Fruit fly (Drosophila melanogaster): ENCODE measurements around the gene CG4364.

Gene CG4364

DNA sequence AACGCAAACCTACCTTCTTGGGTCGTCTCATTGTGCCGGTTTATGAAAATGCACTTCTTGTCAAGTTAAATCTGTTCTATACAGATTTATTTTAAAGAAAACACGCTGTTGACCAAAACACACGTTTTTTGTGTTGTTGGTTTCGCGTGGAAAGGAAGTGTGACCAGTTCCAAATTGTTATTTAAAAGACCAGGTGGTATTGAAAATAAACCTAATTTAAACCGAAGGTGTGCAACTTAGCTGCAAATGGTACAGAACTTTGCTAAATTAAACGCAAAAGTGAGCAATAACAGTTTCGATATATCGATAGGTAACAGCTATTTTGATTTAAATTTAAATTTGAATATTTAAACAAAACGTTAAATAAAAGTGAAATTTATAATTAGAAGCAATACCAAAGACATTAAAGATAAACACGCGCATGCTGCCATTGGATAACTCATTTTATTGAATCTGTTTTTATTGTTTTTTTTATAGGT lies at the start of gene CG4364:
CG4364 (minus strand) TSS at position 165 of the 479 bp plus-strand sequence.
- TF ChIP-seq spab (GFP tag; optimal IDR thresholded peaks at IDR 0.05) = no peak
- TF ChIP-seq CG32006 (GFP tag; optimal IDR thresholded peaks at IDR 0.05) = no peak
- no peak for TF ChIP-seq salr (GFP tag; optimal IDR thresholded peaks at IDR 0.05)
- no peak for TF ChIP-seq achi (GFP tag; optimal IDR thresholded peaks at IDR 0.05)
- TF ChIP-seq esn (GFP tag; optimal IDR thresholded peaks at IDR 0.05) = no peak
- TF ChIP-seq CG6808 (GFP tag; optimal IDR thresholded peaks at IDR 0.05) = no peak
- no peak for TF ChIP-seq Gug (GFP tag; IDR thresholded peaks at IDR 0.05)
- no peak for TF ChIP-seq CG8632 (GFP tag; optimal IDR thresholded peaks at IDR 0.05)
- no peak for TF ChIP-seq CG11762 (GFP tag; optimal IDR thresholded peaks at IDR 0.05; ENCODE audit: insufficient read depth)
- TF ChIP-seq CG6276 (GFP tag; optimal IDR thresholded peaks at IDR 0.05) = no peak

DNA sequence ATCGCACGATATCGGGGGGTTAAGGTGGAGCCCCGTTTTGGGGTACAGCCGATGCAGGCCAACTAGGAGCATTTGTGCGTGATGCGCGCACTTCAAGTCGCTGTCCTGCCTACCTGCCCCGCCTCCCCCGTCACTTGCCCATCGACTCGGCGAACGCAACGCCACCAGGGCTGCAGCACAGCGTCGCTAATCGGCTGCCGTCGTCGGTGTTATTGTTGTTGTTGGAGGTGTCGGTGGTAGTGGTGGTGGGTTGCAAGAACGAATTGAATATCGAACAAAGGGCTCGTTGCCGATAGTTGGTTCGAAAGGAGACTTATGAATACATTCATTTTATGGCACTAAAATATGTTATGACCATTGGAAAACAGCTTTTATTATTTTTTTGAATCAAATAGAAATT lies 47.8 kb upstream of the CG4364 start:
- peak; percentile 72 for TF ChIP-seq svp (GFP tag)
- TF ChIP-seq Hr4 (GFP tag; optimal IDR thresholded peaks at IDR 0.05) = no peak
- TF ChIP-seq esn (GFP tag; optimal IDR thresholded peaks at IDR 0.05) = peak; percentile 66
- no peak for TF ChIP-seq CG11762 (GFP tag; optimal IDR thresholded peaks at IDR 0.05; ENCODE audit: insufficient read depth)
- TF ChIP-seq Sox14 (GFP tag; optimal IDR thresholded peaks at IDR 0.05) = peak; percentile 81
- peak in 1 of 2 experiments; percentile 67 for TF ChIP-seq ss (GFP tag; optimal IDR thresholded peaks at IDR 0.05)
- peak; percentile 34 for TF ChIP-seq achi (GFP tag; optimal IDR thresholded peaks at IDR 0.05)
- TF ChIP-seq cyc (GFP tag; optimal IDR thresholded peaks at IDR 0.05) = peak; percentile 14
- peak; percentile 36 for TF ChIP-seq CG6792 (GFP tag; optimal IDR thresholded peaks at IDR 0.05)
- TF ChIP-seq CG32006 (GFP tag; optimal IDR thresholded peaks at IDR 0.05) = peak; percentile 49
- no peak for TF ChIP-seq spab (GFP tag; optimal IDR thresholded peaks at IDR 0.05)
- TF ChIP-seq CG4318 (GFP tag; optimal IDR thresholded peaks at IDR 0.05) = no peak
- peak; percentile 40 for TF ChIP-seq topi (GFP tag; optimal IDR thresholded peaks at IDR 0.05)
- peak; percentile 48 for TF ChIP-seq Hr39 (GFP tag; optimal IDR thresholded peaks at IDR 0.05)
- peak; percentile 21 for TF ChIP-seq dsx (GFP tag; optimal IDR thresholded peaks at IDR 0.05; ENCODE audit: poor library complexity, severe bottlenecking)
- peak; percentile 34 for TF ChIP-seq Ets21C (GFP tag; optimal IDR thresholded peaks at IDR 0.05)
- TF ChIP-seq CG6854 (GFP tag; optimal IDR thresholded peaks at IDR 0.05) = peak; percentile 59
- no peak for TF ChIP-seq Lpt (GFP tag; optimal IDR thresholded peaks at IDR 0.05)
- TF ChIP-seq Eip75B (GFP tag; optimal IDR thresholded peaks at IDR 0.05) = no peak
- peak; percentile 26 for TF ChIP-seq Sox15 (GFP tag; optimal IDR thresholded peaks at IDR 0.05)
- no peak for TF ChIP-seq fkh (GFP tag; optimal IDR thresholded peaks at IDR 0.05)
- TF ChIP-seq CG3032 (tag; optimal IDR thresholded peaks at IDR 0.05) = peak; percentile 48
- TF ChIP-seq CG3919 (GFP tag; optimal IDR thresholded peaks at IDR 0.05) = no peak
- no peak for TF ChIP-seq Sox102F (GFP tag; optimal IDR thresholded peaks at IDR 0.05)
- TF ChIP-seq CG10669 (GFP tag; optimal IDR thresholded peaks at IDR 0.05) = no peak
- peak; percentile 78 for TF ChIP-seq CG6163 (GFP tag; IDR thresholded peaks at IDR 0.05)
- TF ChIP-seq CG6276 (GFP tag; optimal IDR thresholded peaks at IDR 0.05) = no peak
- no peak for TF ChIP-seq CG9139 (GFP tag; optimal IDR thresholded peaks at IDR 0.05)
- TF ChIP-seq acj6 (GFP tag; optimal IDR thresholded peaks at IDR 0.05) = peak; percentile 25
- TF ChIP-seq fd85E (GFP tag; optimal IDR thresholded peaks at IDR 0.05) = no peak
- TF ChIP-seq net (GFP tag; optimal IDR thresholded peaks at IDR 0.05) = peak; percentile 48
- no peak for TF ChIP-seq Eip93F (GFP tag; optimal IDR thresholded peaks at IDR 0.05)
- no peak for TF ChIP-seq pdm3 (GFP tag; optimal IDR thresholded peaks at IDR 0.05)
- TF ChIP-seq CG15336 (GFP tag; IDR thresholded peaks at IDR 0.05) = peak; percentile 16; the same call in 1 of the 2 replicates
- peak; percentile 58 for TF ChIP-seq CG1621 (tag; optimal IDR thresholded peaks at IDR 0.05)
- peak; percentile 2 for TF ChIP-seq Ets96B (tag; optimal IDR thresholded peaks at IDR 0.05)
- 0 out of 2 replicates have a peak, but pooled peaks have one; percentile 10 for TF ChIP-seq CG11294 (GFP tag; IDR thresholded peaks at IDR 0.05)
- TF ChIP-seq CG16779 (tag; optimal IDR thresholded peaks at IDR 0.05) = no peak
- TF ChIP-seq vri (GFP tag; optimal IDR thresholded peaks at IDR 0.05) = no peak
- no peak for TF ChIP-seq Smox (GFP tag; optimal IDR thresholded peaks at IDR 0.05)
- no peak for TF ChIP-seq dac (GFP tag; optimal IDR thresholded peaks at IDR 0.05)
- peak; percentile 40 for TF ChIP-seq Gug (GFP tag; IDR thresholded peaks at IDR 0.05)
- TF ChIP-seq lz (GFP tag; optimal IDR thresholded peaks at IDR 0.05) = peak; percentile 11
- peak; percentile 62; the same call in 2 of the 3 replicates for TF ChIP-seq eg (GFP tag; IDR thresholded peaks at IDR 0.05)
- peak; percentile 62 for TF ChIP-seq CG10631 (GFP tag; optimal IDR thresholded peaks at IDR 0.05)

All from whole organism, prepupa.